Worm (Caenorhabditis elegans): ENCODE measurements around the gene W01C9.2.

DNA sequence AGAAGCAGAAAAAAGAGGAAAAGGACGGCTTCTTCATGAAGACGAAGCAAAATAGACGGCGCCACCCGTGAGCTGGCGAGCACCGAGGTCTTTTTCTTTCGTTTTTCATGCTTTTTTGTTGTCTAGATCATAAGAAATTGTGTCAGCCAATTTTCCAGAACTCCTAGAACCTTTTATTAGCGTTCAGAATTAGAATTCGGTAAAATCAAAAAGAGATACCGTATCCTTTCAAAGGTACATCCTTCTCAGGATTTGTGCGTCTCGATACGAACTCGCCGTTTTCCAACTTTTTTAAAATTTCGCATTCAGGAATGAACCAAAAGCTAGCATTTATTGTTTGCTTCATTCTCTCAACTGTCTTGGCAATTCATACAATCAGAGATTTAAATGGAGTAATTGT lies 36.9 kb downstream of the W01C9.2 start, which contains the start of gene F54C9.7:
- no peak for TF ChIP-seq nhr-76 (tag; optimal IDR thresholded peaks at IDR 0.05)
- TF ChIP-seq lin-29 (GFP tag; IDR thresholded peaks at IDR 0.05) = no peak
- no peak for TF ChIP-seq nhr-10 (tag; optimal IDR thresholded peaks at IDR 0.05)
- no peak for TF ChIP-seq spr-1 (tag; optimal IDR thresholded peaks at IDR 0.05)
- TF ChIP-seq pha-4 (GFP tag; IDR thresholded peaks at IDR 0.05) = no peak
- TF ChIP-seq pha-4 (tag; optimal IDR thresholded peaks at IDR 0.05) = no peak
- no peak for TF ChIP-seq F44E2.7 (GFP tag; IDR thresholded peaks at IDR 0.05)
- no peak for TF ChIP-seq attf-4 (tag; optimal IDR thresholded peaks at IDR 0.05)
- TF ChIP-seq fkh-10 (GFP tag; optimal IDR thresholded peaks at IDR 0.05) = no peak
- no peak for TF ChIP-seq ctbp-1 (GFP tag; IDR thresholded peaks at IDR 0.05)
- TF ChIP-seq F49E8.2 (tag; optimal IDR thresholded peaks at IDR 0.05; ENCODE audit: borderline replicate concordance) = no peak
- TF ChIP-seq lsy-2 (tag; optimal IDR thresholded peaks at IDR 0.05) = no peak
- no peak for TF ChIP-seq snpc-4 (tag; optimal IDR thresholded peaks at IDR 0.05)
- TF ChIP-seq egl-27 (tag; optimal IDR thresholded peaks at IDR 0.05) = no peak
- TF ChIP-seq cey-2 (tag; optimal IDR thresholded peaks at IDR 0.05; ENCODE audit: borderline replicate concordance, insufficient read depth) = no peak
